Worm (Caenorhabditis elegans): Measurements from ENCODE around the gene srt-6.

Gene srt-6

ce11 chrV:7436911-7437310 lies 28.3 kb upstream of the srt-6 start (continued):
- TF ChIP-seq fkh-3 (tag; optimal IDR thresholded peaks at IDR 0.05): peak; percentile 12
- no peak for TF ChIP-seq attf-5 (GFP tag; optimal IDR thresholded peaks at IDR 0.05)
- no peak for TF ChIP-seq madf-8 (GFP tag; conservative IDR thresholded peaks at IDR 0.05)
- TF ChIP-seq cebp-1 (GFP tag; IDR thresholded peaks at IDR 0.05): 0 out of 2 replicates have a peak, but pooled peaks have one; percentile 21
- TF ChIP-seq cebp-1 (tag; optimal IDR thresholded peaks at IDR 0.05): no peak
- peak; percentile 9; the same call in 1 of the 2 replicates for TF ChIP-seq lin-26 (GFP tag; IDR thresholded peaks at IDR 0.05)
- TF ChIP-seq unc-130 (GFP tag; optimal IDR thresholded peaks at IDR 0.05): no peak
- no peak for TF ChIP-seq ceh-27 (GFP tag; optimal IDR thresholded peaks at IDR 0.05)
- peak; percentile 4 for TF ChIP-seq somi-1 (GFP tag; optimal IDR thresholded peaks at IDR 0.05)
- no peak for TF ChIP-seq mel-28 (tag; optimal IDR thresholded peaks at IDR 0.05; ENCODE audit: borderline replicate concordance)
- peak; percentile 32 for TF ChIP-seq chd-7 (tag; optimal IDR thresholded peaks at IDR 0.05)

- TF ChIP-seq athp-1 (tag; optimal IDR thresholded peaks at IDR 0.05): no peak
- TF ChIP-seq unc-130 (GFP tag; optimal IDR thresholded peaks at IDR 0.05): no peak
- TF ChIP-seq Y53G8AR.9 (GFP tag; conservative IDR thresholded peaks at IDR 0.05): 0 out of 2 replicates have a peak, but pooled peaks have one; percentile 25
- no peak for TF ChIP-seq rpc-1 (optimal IDR thresholded peaks at IDR 0.05)
- no peak for TF ChIP-seq rpc-1 (tag; optimal IDR thresholded peaks at IDR 0.05)
These were observed 27.9 kb upstream of the srt-6 start for ce11 chrV:7436509-7436908.

- TF ChIP-seq zfh-2 (GFP tag; conservative IDR thresholded peaks at IDR 0.05): no peak
- no peak for TF ChIP-seq Y67H2A.10 (GFP tag; conservative IDR thresholded peaks at IDR 0.05)
- TF ChIP-seq rec-8 (tag; optimal IDR thresholded peaks at IDR 0.05): no peak
- TF ChIP-seq zim-3 (tag; optimal IDR thresholded peaks at IDR 0.05): no peak
- no peak for TF ChIP-seq lsy-27 (tag; optimal IDR thresholded peaks at IDR 0.05; ENCODE audit: borderline replicate concordance, insufficient read depth)
- TF ChIP-seq ztf-18 (tag; optimal IDR thresholded peaks at IDR 0.05): no peak
- TF ChIP-seq chd-7 (tag; optimal IDR thresholded peaks at IDR 0.05): no peak
- TF ChIP-seq lin-26 (GFP tag; IDR thresholded peaks at IDR 0.05): 0 out of 2 replicates have a peak, but pooled peaks have one; percentile 18
- TF ChIP-seq madf-6 (GFP tag; IDR thresholded peaks at IDR 0.05): no peak
- TF ChIP-seq attf-5 (GFP tag; optimal IDR thresholded peaks at IDR 0.05): no peak
- TF ChIP-seq Y53G8AR.9 (GFP tag; conservative IDR thresholded peaks at IDR 0.05): no peak
- no peak for TF ChIP-seq ceh-40 (GFP tag; IDR thresholded peaks at IDR 0.05)
- no peak for TF ChIP-seq nfya-2 (GFP tag; IDR thresholded peaks at IDR 0.05)
- TF ChIP-seq B0336.3 (GFP tag; IDR thresholded peaks at IDR 0.05): no peak
- peak; percentile 71 for TF ChIP-seq ama-1 (optimal IDR thresholded peaks at IDR 0.05)
- no peak for TF ChIP-seq ama-1 (GFP tag; optimal IDR thresholded peaks at IDR 0.05)
- no peak for TF ChIP-seq T26A5.8 (tag; optimal IDR thresholded peaks at IDR 0.05)
- TF ChIP-seq nfyb-1 (GFP tag; IDR thresholded peaks at IDR 0.05): 0 out of 2 replicates have a peak, but pooled peaks have one; percentile 15
- no peak for TF ChIP-seq atf-7 (tag; optimal IDR thresholded peaks at IDR 0.05)
- no peak for TF ChIP-seq D2030.7 (GFP tag; IDR thresholded peaks at IDR 0.05)
- TF ChIP-seq ztf-3 (GFP tag; optimal IDR thresholded peaks at IDR 0.05): no peak
- no peak for TF ChIP-seq athp-1 (tag; optimal IDR thresholded peaks at IDR 0.05)
- no peak for TF ChIP-seq hmg-1.2 (GFP tag; IDR thresholded peaks at IDR 0.05)
These were observed 27.0 kb upstream of the srt-6 start, which contains the start of the genes ddo-2 and F25E5.8 for ce11 chrV:7435376-7436204. Gene ddo-2 (minus strand): TSS chrV:7435705. Gene F25E5.8 (plus strand): TSS chrV:7435930.

Data from whole organism, young adult.